Worm (Caenorhabditis elegans) whole organism, L4/young adult: ENCODE data around the gene arrd-3.

Source experiments
- dao-5 ChIP-seq: sonication (generic microtip); optimal IDR thresholded peaks from 2 replicates; lab custom pipeline; 2016; ENCODE audit warnings: missing genotype, missing genetic modification characterization, moderate library complexity, missing compliant biosample characterization
- him-1 ChIP-seq: sonication (generic microtip); optimal IDR thresholded peaks from 2 replicates; lab custom pipeline; 2016; ENCODE audit warnings: missing genotype, missing genetic modification reagents, missing genetic modification characterization, missing compliant biosample characterization

DNA sequence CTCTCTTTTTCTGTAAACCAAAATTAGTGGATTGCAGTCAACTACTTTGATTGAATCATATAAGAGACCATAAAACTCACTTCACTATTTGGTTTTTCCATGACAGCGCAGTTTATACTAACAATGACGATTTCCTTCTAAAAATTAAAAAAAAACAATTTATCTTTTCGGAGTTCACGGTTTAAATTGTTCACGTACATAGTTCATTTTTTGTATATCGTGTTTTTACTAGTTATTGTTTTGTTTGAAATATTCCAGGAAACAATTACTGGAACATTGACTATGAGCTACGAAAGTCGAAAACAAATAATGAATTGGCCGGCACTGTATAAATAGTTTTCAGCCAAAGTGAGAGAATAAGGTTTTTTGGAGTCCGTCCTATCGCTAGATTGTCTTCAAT is 19.6 kb upstream of the arrd-3 start, which contains the start of gene lido-17:
- no peak for TF ChIP-seq him-1 (tag; lab: Kevin White, UChicago)
- no peak for TF ChIP-seq dao-5 (tag; lab: Kevin White, UChicago)
